Fruit fly (Drosophila melanogaster): ENCODE results near the gene Atg4b.
A peak's percentile ranks its signal among the peaks of the same experiment; 100 is the strongest.

Gene Atg4b

DNA sequence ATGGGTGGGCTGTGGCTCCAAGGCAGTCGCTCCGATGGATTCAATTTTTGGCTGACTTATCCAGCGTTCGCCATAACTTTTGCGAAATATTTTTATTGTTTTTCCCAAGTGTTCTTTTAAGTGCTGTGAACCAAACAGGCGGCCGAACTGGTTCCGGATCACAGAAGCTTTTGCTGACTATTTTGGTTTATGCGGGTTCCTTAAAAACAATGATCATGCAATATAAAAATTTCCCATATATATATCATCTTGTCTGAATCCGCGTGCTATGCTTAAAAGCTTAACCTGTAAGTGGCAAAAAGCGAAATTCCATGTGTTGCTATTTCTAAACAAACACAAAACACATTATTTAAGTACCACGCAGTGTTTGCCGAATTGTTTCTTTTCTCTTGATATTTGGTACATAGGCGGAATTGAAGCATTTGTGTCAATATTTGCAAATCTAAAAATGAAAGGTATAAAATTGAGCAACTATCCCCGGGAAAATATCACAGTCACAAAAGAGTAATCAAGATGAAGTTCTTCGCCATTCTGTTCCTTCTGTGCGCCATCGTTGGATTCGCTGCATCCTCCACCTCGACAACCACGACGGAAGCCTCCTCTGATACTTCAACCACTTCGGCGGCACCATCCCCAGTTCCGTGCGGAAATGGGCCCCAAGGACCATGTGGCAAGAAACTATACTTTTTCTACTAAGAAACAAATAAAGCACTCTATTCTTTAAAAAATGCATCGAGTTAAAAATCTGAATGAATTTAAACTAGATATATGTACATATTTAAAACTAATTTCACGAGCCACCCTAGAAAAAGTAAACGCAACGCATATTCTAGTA is 36.6 kb downstream of the Atg4b start, which contains the start of the genes CG6276 and CG44040 (continued):
- no peak for TF ChIP-seq CG6254 (GFP tag; optimal IDR thresholded peaks at IDR 0.05)
- peak; percentile 34 for TF ChIP-seq CG7786 (GFP tag; optimal IDR thresholded peaks at IDR 0.05)
- TF ChIP-seq CG9817 (tag; optimal IDR thresholded peaks at IDR 0.05), result peak; percentile 42
- TF ChIP-seq D19B (GFP tag; optimal IDR thresholded peaks at IDR 0.05), result peak; percentile 4
- TF ChIP-seq CG8924 (tag; optimal IDR thresholded peaks at IDR 0.05), result peak; percentile 41
- TF ChIP-seq CG9727 (GFP tag; optimal IDR thresholded peaks at IDR 0.05), result peak; percentile 51
- TF ChIP-seq CG11398 (GFP tag; optimal IDR thresholded peaks at IDR 0.05), result peak; percentile 31
- TF ChIP-seq Atf3 (GFP tag; optimal IDR thresholded peaks at IDR 0.05), result no peak
- TF ChIP-seq org-1 (GFP tag; optimal IDR thresholded peaks at IDR 0.05), result peak; percentile 13
- peak; percentile 51 for TF ChIP-seq CoRest (tag; optimal IDR thresholded peaks at IDR 0.05)
- peak; percentile 21 for TF ChIP-seq HLH54F (GFP tag; optimal IDR thresholded peaks at IDR 0.05)
- peak; percentile 29 for TF ChIP-seq ind (GFP tag; optimal IDR thresholded peaks at IDR 0.05)
- peak; percentile 43 for TF ChIP-seq CG13296 (GFP tag; optimal IDR thresholded peaks at IDR 0.05)
- peak; percentile 32 for TF ChIP-seq CG8388 (GFP tag; optimal IDR thresholded peaks at IDR 0.05)
- peak; percentile 51 for TF ChIP-seq CG9437 (GFP tag; optimal IDR thresholded peaks at IDR 0.05)
- no peak for TF ChIP-seq CG12236 (GFP tag; optimal IDR thresholded peaks at IDR 0.05)
- TF ChIP-seq CG10462 (GFP tag; optimal IDR thresholded peaks at IDR 0.05), result peak; percentile 22
- TF ChIP-seq CG8359 (GFP tag; optimal IDR thresholded peaks at IDR 0.05; ENCODE audit: borderline replicate concordance), result no peak
- no peak for TF ChIP-seq ato (GFP tag; IDR thresholded peaks at IDR 0.05; ENCODE audit: partially characterized antibody)
- TF ChIP-seq gt (GFP tag; IDR thresholded peaks at IDR 0.05), result no peak
- TF ChIP-seq stwl (tag; optimal IDR thresholded peaks at IDR 0.05), result peak; percentile 40
- TF ChIP-seq CG18476 (GFP tag; optimal IDR thresholded peaks at IDR 0.05), result no peak
- no peak for TF ChIP-seq Jarid2 (GFP tag; optimal IDR thresholded peaks at IDR 0.05)
- peak in 1 of 2 experiments; percentile 58 for TF ChIP-seq bsh (GFP tag; optimal IDR thresholded peaks at IDR 0.05)
- no peak for TF ChIP-seq stc (GFP tag; IDR thresholded peaks at IDR 0.05)
- TF ChIP-seq zfh2 (GFP tag; optimal IDR thresholded peaks at IDR 0.05), result peak; percentile 55
- no peak for TF ChIP-seq CG1529 (GFP tag; optimal IDR thresholded peaks at IDR 0.05)
- no peak for TF ChIP-seq Dll (GFP tag; IDR thresholded peaks at IDR 0.05; ENCODE audit: partially characterized antibody)
- TF ChIP-seq Rfx (GFP tag; IDR thresholded peaks at IDR 0.05), result peak; percentile 65
- TF ChIP-seq lmd (GFP tag; IDR thresholded peaks at IDR 0.05), result peak; percentile 32; the same call in 1 of the 2 replicates
- TF ChIP-seq Hey (tag; optimal IDR thresholded peaks at IDR 0.05), result no peak
- TF ChIP-seq H2.0 (GFP tag; IDR thresholded peaks at IDR 0.05), result peak; percentile 8; the same call in 1 of the 2 replicates
- TF ChIP-seq vvl (GFP tag; IDR thresholded peaks at IDR 0.05), result peak; percentile 54
- peak; percentile 22 for TF ChIP-seq CG17359 (tag; optimal IDR thresholded peaks at IDR 0.05)
- no peak for TF ChIP-seq ac (GFP tag; optimal IDR thresholded peaks at IDR 0.05)
- TF ChIP-seq CG12769 (tag; optimal IDR thresholded peaks at IDR 0.05), result peak; percentile 71
- TF ChIP-seq Mrtf (GFP tag; IDR thresholded peaks at IDR 0.05), result peak; percentile 39; the same call in 1 of the 3 replicates
- peak; percentile 37 for TF ChIP-seq gro (GFP tag; optimal IDR thresholded peaks at IDR 0.05)
- peak; percentile 30 for TF ChIP-seq CG18619 (GFP tag; optimal IDR thresholded peaks at IDR 0.05)
- peak; percentile 34 for TF ChIP-seq luna (GFP tag; optimal IDR thresholded peaks at IDR 0.05)
- peak; percentile 19; the same call in 1 of the 2 replicates for TF ChIP-seq amos (GFP tag; IDR thresholded peaks at IDR 0.05; ENCODE audit: partially characterized antibody)
- peak; percentile 5 for TF ChIP-seq oc (tag; optimal IDR thresholded peaks at IDR 0.05)
- TF ChIP-seq br (optimal IDR thresholded peaks at IDR 0.05), result no peak
- TF ChIP-seq CG17829 (tag; optimal IDR thresholded peaks at IDR 0.05), result peak; percentile 18
- peak; percentile 56 for TF ChIP-seq sob (GFP tag; IDR thresholded peaks at IDR 0.05)
- no peak for TF ChIP-seq jigr1 (GFP tag; IDR thresholded peaks at IDR 0.05)
- TF ChIP-seq CrebB (tag; optimal IDR thresholded peaks at IDR 0.05), result no peak
- peak; percentile 35 for TF ChIP-seq Dek (tag; optimal IDR thresholded peaks at IDR 0.05)
- TF ChIP-seq Xrp1 (GFP tag; IDR thresholded peaks at IDR 0.05), result peak; percentile 52; the same call in 1 of the 2 replicates
